Worm (Caenorhabditis elegans) whole organism, young adult: ENCODE measurements around the gene F57B9.8.

ENCODE experiments used
- B0019.2 ChIP-seq: fragments of 200-800 bp; sonication (Bioruptor generic); conservative IDR thresholded peaks from 2 replicates; pipeline ENCODE4 v1.3.6; 2022; ENCODE audit warnings: missing genetic modification reagents, missing genetic modification characterization, missing compliant biosample characterization
- F23B12.7 ChIP-seq: sonication (generic microtip); optimal IDR thresholded peaks from 2 replicates; lab custom pipeline; 2017; ENCODE audit warnings: missing genetic modification characterization, mild to moderate bottlenecking, missing compliant biosample characterization, antibody characterized with exemption, moderate library complexity; ENCODE audit not compliant: insufficient read depth
- F49E8.2 ChIP-seq: sonication (generic microtip); optimal IDR thresholded peaks from 3 replicates; lab custom pipeline; 2017; ENCODE audit warnings: missing genetic modification characterization, mild to moderate bottlenecking, missing compliant biosample characterization, antibody characterized with exemption, moderate library complexity; ENCODE audit not compliant: insufficient read depth
- F52B5.7 ChIP-seq: sonication (generic microtip); optimal IDR thresholded peaks from 2 replicates; lab custom pipeline; 2016; ENCODE audit warnings: mild to moderate bottlenecking, missing genetic modification characterization, missing compliant biosample characterization
- F55B11.4 ChIP-seq: sonication (generic microtip); optimal IDR thresholded peaks from 2 replicates; lab custom pipeline; 2016; ENCODE audit warnings: missing compliant biosample characterization, missing genetic modification characterization, borderline replicate concordance; ENCODE audit not compliant: insufficient read depth
- F57A8.1 ChIP-seq: fragments of 200-800 bp; sonication (Bioruptor generic); optimal IDR thresholded peaks from 2 replicates; lab custom pipeline; 2018; ENCODE audit warnings: mild to moderate bottlenecking, missing genetic modification characterization, moderate library complexity, missing compliant biosample characterization
- K11D2.4 ChIP-seq: fragments of 200-800 bp; sonication (Bioruptor generic); IDR thresholded peaks from 2 replicates; pipeline ENCODE4 v1.3.6; 2022; ENCODE audit warnings: missing genetic modification reagents, missing genetic modification characterization, missing compliant biosample characterization
- T07F8.4 ChIP-seq: sonication (generic microtip); optimal IDR thresholded peaks from 2 replicates; lab custom pipeline; 2016; ENCODE audit warnings: mild to moderate bottlenecking, missing genetic modification characterization, moderate library complexity, missing compliant biosample characterization
- Y53F4B.3 ChIP-seq: fragments of 200-800 bp; sonication (Bioruptor generic); IDR thresholded peaks from 2 replicates; pipeline ENCODE4 v1.3.6; 2022; ENCODE audit warnings: missing genetic modification reagents, missing genetic modification characterization, missing compliant biosample characterization
- Y53G8AR.9 ChIP-seq: fragments of 200-800 bp; sonication (Bioruptor generic); conservative IDR thresholded peaks from 2 replicates; pipeline ENCODE4 v1.3.6; 2022; ENCODE audit warnings: missing genetic modification reagents, missing genetic modification characterization, missing compliant biosample characterization
- Y79H2A.3 ChIP-seq: fragments of 200-800 bp; sonication (Bioruptor generic); conservative IDR thresholded peaks from 2 replicates; pipeline ENCODE4 v1.3.6; 2022; ENCODE audit warnings: missing genetic modification reagents, missing genetic modification characterization, missing compliant biosample characterization
- ama-1 ChIP-seq, 3 experiments: fragments of 150-350 bp in 1 of 3; sonication (generic microtip) in 2 of 3; optimal IDR thresholded peaks; 2 replicates each; lab custom pipeline; 2014 to 2018; ENCODE audit warnings: missing biosample characterization in 2 of 3, missing genetic modification characterization in 2 of 3, missing genetic modification reagents in 2 of 3
- aptf-3 ChIP-seq: fragments of 200-800 bp; sonication (Bioruptor generic); IDR thresholded peaks from 2 replicates; pipeline ENCODE4 v1.3.6; 2022; ENCODE audit warnings: missing genetic modification characterization, missing compliant biosample characterization
- atf-7 ChIP-seq: sonication (generic microtip); optimal IDR thresholded peaks from 2 replicates; lab custom pipeline; 2017; ENCODE audit warnings: mild to moderate bottlenecking, missing genetic modification characterization, missing compliant biosample characterization
- attf-3 ChIP-seq: fragments of 200-800 bp; sonication (Bioruptor generic); conservative IDR thresholded peaks from 2 replicates; pipeline ENCODE4 v1.3.6; 2022; ENCODE audit warnings: missing genetic modification reagents, missing genetic modification characterization, missing compliant biosample characterization
- attf-5 ChIP-seq: fragments of 200-800 bp; sonication (Bioruptor generic); optimal IDR thresholded peaks from 2 replicates; lab custom pipeline; 2018; ENCODE audit warnings: mild to moderate bottlenecking, missing genetic modification characterization, missing compliant biosample characterization
- attf-6 ChIP-seq: fragments of 200-800 bp; sonication (Bioruptor generic); IDR thresholded peaks from 2 replicates; pipeline ENCODE4 v1.3.6; 2022; ENCODE audit warnings: missing genetic modification reagents, missing genetic modification characterization, missing compliant biosample characterization
- cebp-1 ChIP-seq, 2 experiments: fragments of 200-800 bp in 1 of 2; sonication (Bioruptor generic) in 1 of 2; sonication (generic microtip) in 1 of 2; IDR thresholded peaks in 1 of 2; optimal IDR thresholded peaks in 1 of 2; 2 replicates each; pipeline versions ENCODE4 v1.3.6 to Lab custom; 2017 to 2022; ENCODE audit warnings: missing compliant biosample characterization in 2 of 2, missing genetic modification characterization in 2 of 2, mild to moderate bottlenecking in 1 of 2, missing genetic modification reagents in 1 of 2, moderate library complexity in 1 of 2
- ceh-100 ChIP-seq: fragments of 200-800 bp; sonication (Bioruptor generic); IDR thresholded peaks from 2 replicates; pipeline ENCODE4 v1.3.6; 2022; ENCODE audit warnings: missing genetic modification reagents, missing genetic modification characterization, missing compliant biosample characterization
- ceh-40 ChIP-seq: fragments of 200-800 bp; sonication (Bioruptor generic); IDR thresholded peaks from 2 replicates; pipeline ENCODE4 v1.3.6; 2022; ENCODE audit warnings: missing genetic modification characterization, missing compliant biosample characterization
- ceh-58 ChIP-seq: fragments of 200-800 bp; sonication (Bioruptor generic); IDR thresholded peaks from 2 replicates; pipeline ENCODE4 v1.3.6; 2022; ENCODE audit warnings: missing genetic modification characterization, missing compliant biosample characterization
- ceh-91 ChIP-seq: fragments of 200-800 bp; sonication (Bioruptor generic); IDR thresholded peaks from 2 replicates; pipeline ENCODE4 v1.3.6; 2022; ENCODE audit warnings: missing genetic modification reagents, missing genetic modification characterization, missing compliant biosample characterization
- die-1 ChIP-seq: sonication (generic microtip); optimal IDR thresholded peaks from 2 replicates; lab custom pipeline; 2016; ENCODE audit warnings: missing genotype, mild to moderate bottlenecking, missing genetic modification characterization, missing compliant biosample characterization
- ekl-4 ChIP-seq: fragments of 200-800 bp; sonication (Bioruptor generic); IDR thresholded peaks from 2 replicates; pipeline ENCODE4 v1.3.6; 2022; ENCODE audit warnings: missing genetic modification reagents, missing genetic modification characterization, missing compliant biosample characterization
- ets-4 ChIP-seq: fragments of 200-800 bp; sonication (Bioruptor generic); optimal IDR thresholded peaks from 2 replicates; lab custom pipeline; 2018; ENCODE audit warnings: mild to moderate bottlenecking, missing genetic modification characterization, missing compliant biosample characterization
- hrde-1 ChIP-seq: sonication (generic microtip); optimal IDR thresholded peaks from 2 replicates; lab custom pipeline; 2016; ENCODE audit warnings: missing genetic modification characterization, mild to moderate bottlenecking, missing compliant biosample characterization, moderate library complexity, missing genotype, missing genetic modification reagents, borderline replicate concordance
- lag-1 ChIP-seq: fragments of 200-800 bp; sonication (Bioruptor generic); IDR thresholded peaks from 2 replicates; pipeline ENCODE4 v1.3.6; 2022; ENCODE audit warnings: missing genetic modification reagents, missing genetic modification characterization, missing compliant biosample characterization
- lin-26 ChIP-seq: fragments of 200-800 bp; sonication (Bioruptor generic); IDR thresholded peaks from 2 replicates; pipeline ENCODE4 v1.3.6; 2022; ENCODE audit warnings: missing genetic modification reagents, missing genetic modification characterization, missing compliant biosample characterization
- lin-40 ChIP-seq: sonication (generic microtip); optimal IDR thresholded peaks from 2 replicates; lab custom pipeline; 2016; ENCODE audit warnings: missing genetic modification characterization, mild to moderate bottlenecking, missing compliant biosample characterization, missing genotype, missing genetic modification reagents
- lir-1 ChIP-seq: fragments of 200-800 bp; sonication (Bioruptor generic); conservative IDR thresholded peaks from 2 replicates; pipeline ENCODE4 v1.3.6; 2022; ENCODE audit warnings: missing genetic modification reagents, missing genetic modification characterization, missing compliant biosample characterization
- lsl-1 ChIP-seq: fragments of 200-800 bp; sonication (Bioruptor generic); optimal IDR thresholded peaks from 2 replicates; lab custom pipeline; 2018; ENCODE audit warnings: mild to moderate bottlenecking, missing genetic modification characterization, moderate library complexity, missing compliant biosample characterization
- madf-3 ChIP-seq: fragments of 200-800 bp; sonication (Bioruptor generic); IDR thresholded peaks from 2 replicates; pipeline ENCODE4 v1.3.6; 2022; ENCODE audit warnings: missing genetic modification reagents, missing genetic modification characterization, missing compliant biosample characterization
- madf-6 ChIP-seq: fragments of 200-800 bp; sonication (Bioruptor generic); IDR thresholded peaks from 2 replicates; pipeline ENCODE4 v1.3.6; 2022; ENCODE audit warnings: missing genetic modification reagents, missing genetic modification characterization, missing compliant biosample characterization
- madf-8 ChIP-seq: fragments of 200-800 bp; sonication (Bioruptor generic); conservative IDR thresholded peaks from 2 replicates; pipeline ENCODE4 v1.3.6; 2022; ENCODE audit warnings: missing genetic modification reagents, missing genetic modification characterization, missing compliant biosample characterization
- mel-28 ChIP-seq: sonication (generic microtip); optimal IDR thresholded peaks from 2 replicates; lab custom pipeline; 2016; ENCODE audit warnings: borderline replicate concordance, mild to moderate bottlenecking, missing genetic modification characterization, missing compliant biosample characterization
- mes-4 ChIP-seq: sonication (generic microtip); optimal IDR thresholded peaks from 2 replicates; lab custom pipeline; 2016; ENCODE audit warnings: missing genotype, missing genetic modification characterization, missing compliant biosample characterization
- nfya-2 ChIP-seq: fragments of 200-800 bp; sonication (Bioruptor generic); IDR thresholded peaks from 2 replicates; pipeline ENCODE4 v1.3.6; 2022; ENCODE audit warnings: missing genetic modification reagents, missing genetic modification characterization, missing compliant biosample characterization
- nhr-80 ChIP-seq: sonication (generic microtip); optimal IDR thresholded peaks from 2 replicates; lab custom pipeline; 2016; ENCODE audit warnings: missing genetic modification characterization, missing compliant biosample characterization
- rec-8 ChIP-seq, 2 experiments: sonication (generic microtip); optimal IDR thresholded peaks; 2 replicates each; lab custom pipeline; 2016; ENCODE audit warnings: mild to moderate bottlenecking in 2 of 2, missing genetic modification characterization in 2 of 2, missing genetic modification reagents in 2 of 2, missing genotype in 2 of 2, missing biosample characterization in 1 of 2, missing compliant biosample characterization in 1 of 2, moderate library complexity in 1 of 2
- repo-1 ChIP-seq: sonication (generic microtip); optimal IDR thresholded peaks from 2 replicates; lab custom pipeline; 2017; ENCODE audit warnings: mild to moderate bottlenecking, missing genetic modification characterization, missing compliant biosample characterization
- sdz-38 ChIP-seq: sonication (generic microtip); optimal IDR thresholded peaks from 2 replicates; lab custom pipeline; 2016; ENCODE audit warnings: missing genotype, missing genetic modification characterization, missing compliant biosample characterization
- sea-2 ChIP-seq: fragments of 200-800 bp; sonication (Bioruptor generic); IDR thresholded peaks from 2 replicates; pipeline ENCODE4 v1.3.6; 2022; ENCODE audit warnings: missing genetic modification characterization, missing compliant biosample characterization
- somi-1 ChIP-seq: fragments of 200-800 bp; sonication (Bioruptor generic); optimal IDR thresholded peaks from 2 replicates; lab custom pipeline; 2018; ENCODE audit warnings: mild to moderate bottlenecking, missing genetic modification characterization, missing compliant biosample characterization
- tbp1 ChIP-seq: fragments of 200-800 bp; sonication (Bioruptor generic); optimal IDR thresholded peaks from 2 replicates; lab custom pipeline; 2018; ENCODE audit warnings: mild to moderate bottlenecking, missing genetic modification characterization, missing compliant biosample characterization
- ztf-22 ChIP-seq: fragments of 200-800 bp; sonication (Bioruptor generic); optimal IDR thresholded peaks from 2 replicates; lab custom pipeline; 2018; ENCODE audit warnings: mild to moderate bottlenecking, missing genetic modification characterization, moderate library complexity, missing compliant biosample characterization
- ztf-26 ChIP-seq: sonication (generic microtip); optimal IDR thresholded peaks from 2 replicates; lab custom pipeline; 2017; ENCODE audit warnings: missing genetic modification characterization, missing compliant biosample characterization
- ztf-6 ChIP-seq: fragments of 200-800 bp; sonication (Bioruptor generic); IDR thresholded peaks from 2 replicates; pipeline ENCODE4 v1.3.6; 2022; ENCODE audit warnings: missing genetic modification reagents, missing genetic modification characterization, missing compliant biosample characterization

The F57B9.8 gene

DNA sequence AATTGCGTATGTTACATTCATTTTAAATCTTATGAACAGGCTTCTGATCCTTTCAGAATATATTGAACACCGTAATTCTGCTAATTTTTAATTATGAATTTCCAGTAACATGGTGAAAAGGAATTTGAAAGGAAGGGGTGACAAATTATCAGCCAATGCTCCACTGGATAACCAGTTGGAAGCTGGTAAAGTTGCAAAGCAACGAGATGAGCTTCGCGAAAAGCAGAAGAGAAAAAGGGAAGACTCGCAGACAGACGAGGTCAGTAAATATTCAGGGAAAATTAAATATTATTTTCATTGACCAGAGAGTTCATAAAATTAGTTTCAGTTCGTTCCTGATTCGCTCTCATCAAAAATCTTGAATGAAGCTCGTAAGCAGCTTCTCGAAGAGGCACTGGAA is 3.2 kb downstream of the F57B9.8 start, which contains the start of gene byn-1 (continued):
- TF ChIP-seq F57A8.1 (GFP tag; lab: Kevin White, UChicago) = no peak
- peak; percentile 33 for TF ChIP-seq atf-7
- no peak for TF ChIP-seq sea-2
- TF ChIP-seq ekl-4 (GFP tag; lab: Robert Waterston, UW) = no peak; the same call in 1 of the 2 replicates
- no peak for TF ChIP-seq ceh-100 (GFP tag; lab: Robert Waterston, UW)
- no peak for TF ChIP-seq lin-40 (tag; lab: Kevin White, UChicago)
- TF ChIP-seq Y79H2A.3 = no peak
- TF ChIP-seq F49E8.2 (tag; lab: Kevin White, UChicago) = peak; percentile 12
- no peak for TF ChIP-seq ztf-22
- no peak for TF ChIP-seq ama-1 (optimal IDR thresholded peaks at IDR 0.05; lab: Kevin White, UChicago)
- peak in 1 of 2 experiments; percentile 26 for TF ChIP-seq ama-1 (GFP tag; optimal IDR thresholded peaks at IDR 0.05; lab: Kevin White, UChicago)
- TF ChIP-seq lsl-1 (GFP tag; lab: Kevin White, UChicago) = no peak
- TF ChIP-seq nfya-2 (GFP tag; lab: Robert Waterston, UW) = no peak
- peak; percentile 46 for TF ChIP-seq hrde-1 (tag; lab: Kevin White, UChicago)
- no peak for TF ChIP-seq nhr-80
- no peak for TF ChIP-seq F52B5.7
- no peak for TF ChIP-seq K11D2.4
- TF ChIP-seq tbp1 = no peak
- 0 out of 2 replicates have a peak, but pooled peaks have one; percentile 50 for TF ChIP-seq Y53G8AR.9
- no peak for TF ChIP-seq Y53F4B.3 (GFP tag; lab: Robert Waterston, UW)
- no peak for TF ChIP-seq attf-3
- no peak for TF ChIP-seq madf-3
- no peak for TF ChIP-seq ceh-91 (GFP tag; lab: Robert Waterston, UW)
- no peak for TF ChIP-seq ceh-40 (GFP tag; lab: Robert Waterston, UW)
- TF ChIP-seq B0019.2 (GFP tag; lab: Robert Waterston, UW) = no peak
- TF ChIP-seq ztf-26 (tag; lab: Kevin White, UChicago) = no peak
- TF ChIP-seq lag-1 = no peak
- no peak for TF ChIP-seq ets-4 (GFP tag; lab: Kevin White, UChicago)
- TF ChIP-seq attf-5 = no peak
- TF ChIP-seq rec-8 (tag; optimal IDR thresholded peaks at IDR 0.05; lab: Kevin White, UChicago) = no peak
- TF ChIP-seq somi-1 (GFP tag; lab: Kevin White, UChicago) = no peak
- TF ChIP-seq ceh-58 (GFP tag; lab: Robert Waterston, UW) = no peak
- no peak for TF ChIP-seq mes-4 (tag; lab: Kevin White, UChicago)
- TF ChIP-seq attf-6 (GFP tag; lab: Robert Waterston, UW) = no peak
- TF ChIP-seq mel-28 (tag; lab: Kevin White, UChicago) = no peak
- no peak for TF ChIP-seq ztf-6 (GFP tag; lab: Robert Waterston, UW)
- TF ChIP-seq, all 124 proteins: peak for 21

DNA sequence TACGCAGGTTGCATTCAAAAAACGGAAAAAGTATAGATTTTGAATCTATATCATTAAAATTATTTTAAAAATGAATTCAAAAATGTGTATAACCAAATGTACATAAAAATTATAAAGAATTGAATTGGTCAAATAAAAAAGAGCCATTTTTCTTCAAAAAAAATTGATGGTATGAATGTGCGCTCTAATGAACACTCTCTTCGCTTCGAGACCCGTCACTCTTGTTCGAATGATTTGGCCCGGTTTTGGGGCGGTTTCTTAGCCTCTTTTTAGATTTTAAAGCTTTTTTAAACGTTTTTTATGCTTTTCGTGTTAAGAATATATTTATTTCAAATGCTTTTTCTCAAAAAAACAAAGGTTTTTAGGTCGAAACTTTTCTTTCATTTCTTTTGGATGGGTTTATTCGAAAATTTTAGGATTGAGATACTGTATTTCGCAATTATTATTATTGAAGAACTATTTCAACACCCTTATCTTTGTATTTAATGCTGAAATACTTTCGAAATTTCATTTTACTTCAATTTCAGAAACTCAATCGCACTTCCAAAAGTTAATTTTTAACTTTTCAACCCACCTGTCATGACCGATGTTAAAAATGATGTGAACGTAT is 5.5 kb downstream of the F57B9.8 start, which contains the start of gene inf-1:
Gene inf-1 (plus strand): TSS at position 577 of the 610 bp plus-strand sequence.
- TF ChIP-seq aptf-3 (GFP tag; lab: Robert Waterston, UW) (no peak), ceh-40 (GFP tag; lab: Robert Waterston, UW) (no peak), B0019.2 (GFP tag; lab: Robert Waterston, UW) (no peak), madf-8 (GFP tag; lab: Robert Waterston, UW) (no peak), ets-4 (GFP tag; lab: Kevin White, UChicago) (no peak), lin-26 (GFP tag; lab: Robert Waterston, UW) (no peak), mes-4 (tag; lab: Kevin White, UChicago) (no peak), somi-1 (GFP tag; lab: Kevin White, UChicago) (no peak), F55B11.4 (no peak), cebp-1 (GFP tag; IDR thresholded peaks at IDR 0.05; lab: Robert Waterston, UW) (peak; percentile 68; the same call in 1 of the 2 replicates), cebp-1 (tag; optimal IDR thresholded peaks at IDR 0.05; lab: Kevin White, UChicago) (peak; percentile 95), sdz-38 (no peak), F23B12.7 (tag; lab: Kevin White, UChicago) (peak; percentile 51), madf-6 (GFP tag; lab: Robert Waterston, UW) (no peak; the same call in 1 of the 2 replicates), T07F8.4 (no peak), repo-1 (no peak), die-1 (tag; lab: Kevin White, UChicago) (no peak), lir-1 (GFP tag; lab: Robert Waterston, UW) (no peak)
